Worm (Caenorhabditis elegans) whole organism, young adult: Measurements from ENCODE around the gene sru-25.

Experiments
- B0019.2 ChIP-seq: fragments of 200-800 bp; sonication (Bioruptor generic); conservative IDR thresholded peaks from 2 replicates; pipeline ENCODE4 v1.3.6; 2022; ENCODE audit warnings: missing genetic modification reagents, missing genetic modification characterization, missing compliant biosample characterization
- B0035.1 ChIP-seq: sonication (generic microtip); optimal IDR thresholded peaks from 2 replicates; lab custom pipeline; 2016; ENCODE audit warnings: missing genetic modification characterization, mild to moderate bottlenecking, missing compliant biosample characterization, missing genotype, missing genetic modification reagents
- B0336.3 ChIP-seq: fragments of 200-800 bp; sonication (Bioruptor generic); IDR thresholded peaks from 2 replicates; pipeline ENCODE4 v1.3.6; 2022; ENCODE audit warnings: missing genetic modification characterization, missing compliant biosample characterization
- F10E7.11 ChIP-seq: sonication (generic microtip); optimal IDR thresholded peaks from 2 replicates; lab custom pipeline; 2017; ENCODE audit warnings: mild to moderate bottlenecking, missing genetic modification characterization, moderate library complexity, missing compliant biosample characterization
- F33H1.4 ChIP-seq: fragments of 200-800 bp; sonication (Bioruptor generic); IDR thresholded peaks from 2 replicates; pipeline ENCODE4 v1.3.6; 2022; ENCODE audit warnings: missing genetic modification reagents, missing genetic modification characterization, missing compliant biosample characterization
- K11D2.4 ChIP-seq: fragments of 200-800 bp; sonication (Bioruptor generic); IDR thresholded peaks from 2 replicates; pipeline ENCODE4 v1.3.6; 2022; ENCODE audit warnings: missing genetic modification reagents, missing genetic modification characterization, missing compliant biosample characterization
- K12H6.12 ChIP-seq: fragments of 200-800 bp; sonication (Bioruptor generic); optimal IDR thresholded peaks from 2 replicates; lab custom pipeline; 2018; ENCODE audit warnings: mild to moderate bottlenecking, missing genetic modification characterization, missing compliant biosample characterization
- T07F8.4 ChIP-seq: sonication (generic microtip); optimal IDR thresholded peaks from 2 replicates; lab custom pipeline; 2016; ENCODE audit warnings: mild to moderate bottlenecking, missing genetic modification characterization, moderate library complexity, missing compliant biosample characterization
- T26A5.8 ChIP-seq: sonication (generic microtip); optimal IDR thresholded peaks from 2 replicates; lab custom pipeline; 2016; ENCODE audit warnings: missing genetic modification characterization, missing compliant biosample characterization
- Y95B8A.8 ChIP-seq: fragments of 200-800 bp; sonication (Bioruptor generic); IDR thresholded peaks from 2 replicates; pipeline ENCODE4 v1.3.6; 2022; ENCODE audit warnings: missing genetic modification reagents, missing genetic modification characterization, missing compliant biosample characterization
- ZK185.1 ChIP-seq: sonication (generic microtip); optimal IDR thresholded peaks from 2 replicates; lab custom pipeline; 2016; ENCODE audit warnings: mild to moderate bottlenecking, missing genetic modification characterization, missing compliant biosample characterization; ENCODE audit not compliant: poor library complexity, severe bottlenecking
- akir-1 ChIP-seq: fragments of 200-800 bp; sonication (Bioruptor generic); optimal IDR thresholded peaks from 2 replicates; lab custom pipeline; 2018; ENCODE audit warnings: mild to moderate bottlenecking, missing genetic modification characterization, moderate library complexity, missing compliant biosample characterization
- ama-1 ChIP-seq, 3 experiments: fragments of 150-350 bp in 1 of 3; sonication (generic microtip) in 2 of 3; optimal IDR thresholded peaks; 2 replicates each; lab custom pipeline; 2014 to 2018; ENCODE audit warnings: missing biosample characterization in 2 of 3, missing genetic modification characterization in 2 of 3, missing genetic modification reagents in 2 of 3
- aptf-2 ChIP-seq: fragments of 200-800 bp; sonication (Bioruptor generic); conservative IDR thresholded peaks from 2 replicates; pipeline ENCODE4 v1.3.6; 2022; ENCODE audit warnings: missing genetic modification reagents, missing genetic modification characterization, missing compliant biosample characterization
- atf-7 ChIP-seq: sonication (generic microtip); optimal IDR thresholded peaks from 2 replicates; lab custom pipeline; 2017; ENCODE audit warnings: mild to moderate bottlenecking, missing genetic modification characterization, missing compliant biosample characterization
- attf-5 ChIP-seq: fragments of 200-800 bp; sonication (Bioruptor generic); optimal IDR thresholded peaks from 2 replicates; lab custom pipeline; 2018; ENCODE audit warnings: mild to moderate bottlenecking, missing genetic modification characterization, missing compliant biosample characterization
- cebp-1 ChIP-seq, 2 experiments: fragments of 200-800 bp in 1 of 2; sonication (Bioruptor generic) in 1 of 2; sonication (generic microtip) in 1 of 2; IDR thresholded peaks in 1 of 2; optimal IDR thresholded peaks in 1 of 2; 2 replicates each; pipeline versions ENCODE4 v1.3.6 to Lab custom; 2017 to 2022; ENCODE audit warnings: missing compliant biosample characterization in 2 of 2, missing genetic modification characterization in 2 of 2, mild to moderate bottlenecking in 1 of 2, missing genetic modification reagents in 1 of 2, moderate library complexity in 1 of 2
- ceh-27 ChIP-seq: fragments of 200-800 bp; sonication (Bioruptor generic); optimal IDR thresholded peaks from 2 replicates; lab custom pipeline; 2018; ENCODE audit warnings: mild to moderate bottlenecking, missing genetic modification characterization, moderate library complexity, missing compliant biosample characterization
- dpff-1 ChIP-seq: sonication (generic microtip); optimal IDR thresholded peaks from 2 replicates; lab custom pipeline; 2017; ENCODE audit warnings: mild to moderate bottlenecking, missing genetic modification characterization, missing compliant biosample characterization
- dpl-1 ChIP-seq: fragments of 150-350 bp; optimal IDR thresholded peaks from 2 replicates; lab custom pipeline; 2014; ENCODE audit warnings: missing biosample characterization, missing genetic modification reagents, missing genetic modification characterization
- efl-1 ChIP-seq: fragments of 150-350 bp; optimal IDR thresholded peaks from 2 replicates; lab custom pipeline; 2014; ENCODE audit warnings: missing biosample characterization, missing genetic modification reagents, missing genetic modification characterization
- ekl-4 ChIP-seq: fragments of 200-800 bp; sonication (Bioruptor generic); IDR thresholded peaks from 2 replicates; pipeline ENCODE4 v1.3.6; 2022; ENCODE audit warnings: missing genetic modification reagents, missing genetic modification characterization, missing compliant biosample characterization
- fkh-3 ChIP-seq: sonication (generic microtip); optimal IDR thresholded peaks from 2 replicates; lab custom pipeline; 2016; ENCODE audit warnings: mild to moderate bottlenecking, missing genetic modification characterization, missing compliant biosample characterization
- hlh-26 ChIP-seq: fragments of 200-800 bp; sonication (Bioruptor generic); conservative IDR thresholded peaks from 2 replicates; pipeline ENCODE4 v1.3.6; 2022; ENCODE audit warnings: missing genetic modification reagents, missing genetic modification characterization, missing compliant biosample characterization
- hmg-1.2 ChIP-seq: fragments of 200-800 bp; sonication (Bioruptor generic); IDR thresholded peaks from 2 replicates; pipeline ENCODE4 v1.3.6; 2022; ENCODE audit warnings: missing genetic modification reagents, missing genetic modification characterization, missing compliant biosample characterization
- hsf-1 ChIP-seq: fragments of 200-800 bp; sonication (Bioruptor generic); IDR thresholded peaks from 2 replicates; pipeline ENCODE4 v1.3.6; 2022; ENCODE audit warnings: missing genetic modification reagents, missing genetic modification characterization, missing compliant biosample characterization
- let-607 ChIP-seq, 2 experiments: fragments of 200-800 bp in 1 of 2; sonication (Bioruptor generic) in 1 of 2; sonication (generic microtip) in 1 of 2; optimal IDR thresholded peaks; 2 replicates each; lab custom pipeline; 2016 to 2018; ENCODE audit warnings: mild to moderate bottlenecking in 2 of 2, missing compliant biosample characterization in 2 of 2, missing genetic modification characterization in 2 of 2, moderate library complexity in 2 of 2, missing genotype in 1 of 2
- lin-35 ChIP-seq, 3 experiments: fragments of 150-350 bp in 2 of 3; sonication (generic microtip) in 1 of 3; optimal IDR thresholded peaks; 2 replicates each; lab custom pipeline; 2014 to 2018; ENCODE audit warnings: missing biosample characterization in 3 of 3, missing genetic modification characterization in 3 of 3, missing genetic modification reagents in 3 of 3
- lir-1 ChIP-seq: fragments of 200-800 bp; sonication (Bioruptor generic); conservative IDR thresholded peaks from 2 replicates; pipeline ENCODE4 v1.3.6; 2022; ENCODE audit warnings: missing genetic modification reagents, missing genetic modification characterization, missing compliant biosample characterization
- madf-3 ChIP-seq: fragments of 200-800 bp; sonication (Bioruptor generic); IDR thresholded peaks from 2 replicates; pipeline ENCODE4 v1.3.6; 2022; ENCODE audit warnings: missing genetic modification reagents, missing genetic modification characterization, missing compliant biosample characterization
- nfya-2 ChIP-seq: fragments of 200-800 bp; sonication (Bioruptor generic); IDR thresholded peaks from 2 replicates; pipeline ENCODE4 v1.3.6; 2022; ENCODE audit warnings: missing genetic modification reagents, missing genetic modification characterization, missing compliant biosample characterization
- nfyb-1 ChIP-seq: fragments of 200-800 bp; sonication (Bioruptor generic); IDR thresholded peaks from 2 replicates; pipeline ENCODE4 v1.3.6; 2022; ENCODE audit warnings: missing genetic modification reagents, missing genetic modification characterization, missing compliant biosample characterization
- sea-2 ChIP-seq: fragments of 200-800 bp; sonication (Bioruptor generic); IDR thresholded peaks from 2 replicates; pipeline ENCODE4 v1.3.6; 2022; ENCODE audit warnings: missing genetic modification characterization, missing compliant biosample characterization
- snpc-1.3 ChIP-seq: sonication (generic microtip); optimal IDR thresholded peaks from 2 replicates; lab custom pipeline; 2017; ENCODE audit warnings: missing genetic modification characterization, mild to moderate bottlenecking, missing compliant biosample characterization, antibody characterized with exemption, moderate library complexity, missing genotype, missing genetic modification reagents; ENCODE audit not compliant: insufficient read depth
- snpc-4 ChIP-seq, 5 experiments: fragments of 150-350 bp in 1 of 5; sonication (generic microtip) in 4 of 5; optimal IDR thresholded peaks; 2 replicates each; lab custom pipeline; 2014 to 2018; ENCODE audit warnings: missing genetic modification characterization in 5 of 5, missing biosample characterization in 3 of 5, antibody characterized with exemption in 2 of 5, mild to moderate bottlenecking in 2 of 5, missing compliant biosample characterization in 2 of 5, missing genotype in 2 of 5, moderate library complexity in 2 of 5, missing genetic modification reagents in 1 of 5
- somi-1 ChIP-seq: fragments of 200-800 bp; sonication (Bioruptor generic); optimal IDR thresholded peaks from 2 replicates; lab custom pipeline; 2018; ENCODE audit warnings: mild to moderate bottlenecking, missing genetic modification characterization, missing compliant biosample characterization
- tbp1 ChIP-seq: fragments of 200-800 bp; sonication (Bioruptor generic); optimal IDR thresholded peaks from 2 replicates; lab custom pipeline; 2018; ENCODE audit warnings: mild to moderate bottlenecking, missing genetic modification characterization, missing compliant biosample characterization
- zim-3 ChIP-seq: sonication (generic microtip); optimal IDR thresholded peaks from 2 replicates; lab custom pipeline; 2017; ENCODE audit warnings: mild to moderate bottlenecking, missing genetic modification characterization, moderate library complexity, missing compliant biosample characterization
- ztf-18 ChIP-seq: sonication (generic microtip); optimal IDR thresholded peaks from 2 replicates; lab custom pipeline; 2016; ENCODE audit warnings: missing genotype, mild to moderate bottlenecking, missing genetic modification characterization, missing compliant biosample characterization
- ztf-22 ChIP-seq: fragments of 200-800 bp; sonication (Bioruptor generic); optimal IDR thresholded peaks from 2 replicates; lab custom pipeline; 2018; ENCODE audit warnings: mild to moderate bottlenecking, missing genetic modification characterization, moderate library complexity, missing compliant biosample characterization
- ztf-25 ChIP-seq: fragments of 200-800 bp; sonication (Bioruptor generic); IDR thresholded peaks from 2 replicates; pipeline ENCODE4 v1.3.6; 2022; ENCODE audit warnings: missing genetic modification reagents, missing genetic modification characterization, missing compliant biosample characterization
- ztf-28 ChIP-seq: fragments of 200-800 bp; sonication (Bioruptor generic); IDR thresholded peaks from 2 replicates; pipeline ENCODE4 v1.3.6; 2022; ENCODE audit warnings: missing genetic modification reagents, missing genetic modification characterization, missing compliant biosample characterization

Gene sru-25

DNA sequence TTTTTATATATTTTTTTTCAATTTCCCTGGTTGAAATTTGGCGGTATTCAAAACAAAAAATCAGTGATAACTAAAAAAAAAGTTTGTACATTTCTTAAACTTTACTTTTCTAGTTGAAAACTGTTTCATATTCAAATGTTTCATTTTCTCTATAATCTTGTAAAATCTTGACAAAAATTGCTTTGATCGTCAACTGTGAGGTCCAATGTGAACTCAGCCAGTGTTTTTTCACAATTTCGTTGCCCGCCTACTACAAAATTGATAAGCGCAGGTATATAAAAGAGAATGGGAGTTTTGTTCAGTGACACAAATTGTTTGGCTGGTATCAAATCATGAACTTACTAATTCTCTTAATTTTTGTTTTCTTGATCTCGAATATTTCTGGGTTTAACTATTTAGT lies 27.2 kb downstream of the sru-25 start, which contains the start of gene ugt-42:
TSS of gene ugt-42 (plus strand) at position 301 of the 400 bp plus-strand sequence.
- no peak for TF ChIP-seq B0035.1 (tag; lab: Kevin White, UChicago)
- TF ChIP-seq, all 124 proteins: peak for 0

DNA sequence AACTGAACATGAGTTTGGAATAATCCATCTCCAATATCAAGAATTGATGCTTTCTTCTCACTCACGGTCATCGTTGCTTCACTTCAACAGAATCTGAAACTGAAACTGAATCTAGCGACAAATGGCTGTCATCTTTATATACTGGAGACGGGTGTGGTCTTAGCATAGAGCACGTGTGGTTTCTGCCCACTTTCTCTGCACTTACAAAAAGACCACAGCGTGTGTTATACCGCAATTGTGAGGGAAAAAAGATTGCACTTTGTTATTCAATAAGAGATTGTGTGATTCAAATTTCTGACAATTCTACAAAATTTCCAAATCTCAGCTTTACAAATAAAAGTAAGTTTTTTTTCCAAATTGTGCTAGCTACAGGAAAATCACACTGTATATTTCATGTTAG lies 28.0 kb downstream of the sru-25 start, which contains the start of gene F48G7.12:
TSS of gene F48G7.12 (minus strand) at position 101 of the 400 bp plus-strand sequence.
- no peak for TF ChIP-seq ztf-18 (tag; lab: Kevin White, UChicago)
- no peak for TF ChIP-seq snpc-1.3
- TF ChIP-seq ztf-28 (GFP tag; lab: Robert Waterston, UW): no peak
- no peak for TF ChIP-seq aptf-2 (GFP tag; lab: Robert Waterston, UW)
- TF ChIP-seq cebp-1 (GFP tag; IDR thresholded peaks at IDR 0.05; lab: Robert Waterston, UW): no peak
- no peak for TF ChIP-seq cebp-1 (tag; optimal IDR thresholded peaks at IDR 0.05; lab: Kevin White, UChicago)
- TF ChIP-seq K11D2.4: no peak
- no peak for TF ChIP-seq zim-3 (tag; lab: Kevin White, UChicago)
- no peak for TF ChIP-seq lir-1 (GFP tag; lab: Robert Waterston, UW)
- TF ChIP-seq B0336.3 (GFP tag; lab: Robert Waterston, UW): no peak
- no peak for TF ChIP-seq ZK185.1
- TF ChIP-seq snpc-4 (GFP tag; optimal IDR thresholded peaks at IDR 0.05; lab: Kevin White, UChicago): no peak
- no peak for TF ChIP-seq snpc-4 (tag; optimal IDR thresholded peaks at IDR 0.05; lab: Kevin White, UChicago)
- TF ChIP-seq dpff-1: no peak
- no peak for TF ChIP-seq F10E7.11 (tag; lab: Kevin White, UChicago)
- TF ChIP-seq ztf-22 (GFP tag; lab: Kevin White, UChicago): no peak
- no peak for TF ChIP-seq nfya-2 (GFP tag; lab: Robert Waterston, UW)
- TF ChIP-seq let-607 (tag; optimal IDR thresholded peaks at IDR 0.05; lab: Kevin White, UChicago): no peak
- TF ChIP-seq hsf-1 (GFP tag; lab: Robert Waterston, UW): no peak
- TF ChIP-seq akir-1: no peak
- TF ChIP-seq nfyb-1: no peak
- no peak for TF ChIP-seq fkh-3
- TF ChIP-seq, all 124 proteins: peak for 0

DNA sequence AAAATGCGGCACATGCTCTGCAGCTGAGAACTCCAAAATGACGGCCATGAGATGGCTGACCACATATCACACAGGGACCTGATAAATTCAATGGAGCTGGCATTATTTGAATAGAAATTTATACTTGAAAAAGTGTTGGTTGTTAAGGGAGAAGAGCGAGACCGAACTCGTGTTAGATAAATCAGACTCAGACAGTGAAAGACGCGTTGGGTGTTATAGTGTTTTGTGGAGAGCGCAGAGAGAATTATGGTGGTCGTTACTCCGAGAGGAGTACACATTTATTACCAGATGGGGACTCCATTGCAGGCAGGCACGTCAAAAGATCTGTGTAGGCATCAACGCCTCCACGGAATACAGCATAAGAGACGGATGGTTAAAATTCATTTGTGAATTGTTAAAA lies 31.4 kb downstream of the sru-25 start, which contains the start of gene nhr-190:
TSS of gene nhr-190 (minus strand) at position 175 of the 400 bp plus-strand sequence.
- TF ChIP-seq hlh-26: no peak
- peak; percentile 16 for TF ChIP-seq attf-5
- peak; percentile 66; the same call in 1 of the 2 replicates for TF ChIP-seq hmg-1.2
- TF ChIP-seq Y95B8A.8: no peak
- no peak for TF ChIP-seq T07F8.4 (tag; lab: Kevin White, UChicago)
- no peak for TF ChIP-seq T26A5.8 (tag; lab: Kevin White, UChicago)

DNA sequence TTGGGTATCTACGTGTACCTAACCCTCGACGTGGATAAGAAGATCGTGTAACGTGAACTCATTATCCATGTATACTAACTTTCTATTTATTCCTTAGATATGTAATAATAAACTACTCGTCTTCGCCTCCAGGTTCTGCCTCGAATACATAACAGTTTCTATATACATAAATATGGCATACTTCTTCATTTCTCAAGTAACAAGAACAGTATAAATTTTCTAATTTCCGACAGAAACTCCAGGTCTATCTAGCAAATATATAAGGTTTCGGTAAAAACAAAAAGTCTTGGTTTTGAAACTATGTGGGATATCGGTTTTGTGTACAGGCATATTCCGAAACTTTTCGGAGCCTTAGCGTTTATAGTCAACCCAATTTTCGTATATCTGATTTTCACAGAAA lies 35.8 kb downstream of the sru-25 start, which contains the start of gene srj-37:
TSS of gene srj-37 (plus strand) at position 301 of the 400 bp plus-strand sequence.
- no peak for TF ChIP-seq dpl-1 (GFP tag; lab: Kevin White, UChicago)
- TF ChIP-seq T26A5.8 (tag; lab: Kevin White, UChicago): no peak

DNA sequence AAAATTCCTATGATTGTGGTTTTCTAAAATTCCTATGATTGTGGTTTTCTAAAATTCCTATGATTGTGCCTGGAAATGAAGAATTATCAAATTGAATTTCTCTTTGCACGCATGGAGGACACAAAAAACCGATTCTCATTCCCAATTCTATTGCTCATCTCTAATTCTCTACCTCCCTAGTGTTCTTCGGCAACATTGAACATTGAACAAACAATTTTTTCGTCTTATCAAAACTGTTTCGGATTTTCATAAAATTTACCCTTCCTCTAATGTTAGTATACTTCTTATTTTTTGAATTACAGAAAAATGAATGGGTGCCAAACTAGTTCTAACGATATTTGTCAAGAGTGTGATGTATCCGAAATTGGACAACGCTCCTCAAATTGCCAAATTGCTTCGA lies 37.8 kb downstream of the sru-25 start, which contains the start of gene pals-31:
TSS of gene pals-31 (plus strand) at position 301 of the 400 bp plus-strand sequence.
- TF ChIP-seq ztf-25: no peak
- TF ChIP-seq sea-2 (GFP tag; lab: Robert Waterston, UW): no peak
- TF ChIP-seq lin-35 (GFP tag; optimal IDR thresholded peaks at IDR 0.05; lab: Kevin White, UChicago): no peak
- TF ChIP-seq ceh-27 (GFP tag; lab: Kevin White, UChicago): no peak
- TF ChIP-seq K12H6.12 (tag; lab: Kevin White, UChicago): no peak
- TF ChIP-seq madf-3: no peak
- TF ChIP-seq F33H1.4 (GFP tag; lab: Robert Waterston, UW): no peak
- no peak for TF ChIP-seq somi-1 (GFP tag; lab: Kevin White, UChicago)
- no peak for TF ChIP-seq atf-7 (tag; lab: Kevin White, UChicago)
- no peak for TF ChIP-seq tbp1 (GFP tag; lab: Kevin White, UChicago)
- TF ChIP-seq B0019.2 (GFP tag; lab: Robert Waterston, UW): no peak
- no peak for TF ChIP-seq T26A5.8 (tag; lab: Kevin White, UChicago)
- no peak for TF ChIP-seq efl-1 (GFP tag; lab: Kevin White, UChicago)
- no peak for TF ChIP-seq ama-1 (optimal IDR thresholded peaks at IDR 0.05; lab: Kevin White, UChicago)
- TF ChIP-seq ama-1 (GFP tag; optimal IDR thresholded peaks at IDR 0.05; lab: Kevin White, UChicago): no peak
- no peak for TF ChIP-seq ekl-4 (GFP tag; lab: Robert Waterston, UW)
